Worm (Caenorhabditis elegans): ENCODE results near the gene Y62H9A.11.

Y62H9A.11 gene

ce11 chrX:11907263-11907662, at the start of gene Y62H9A.11:
Gene Y62H9A.11 (minus strand): TSS chrX:11907363.
- no peak for TF ChIP-seq nhr-237 (tag; optimal IDR thresholded peaks at IDR 0.05)
- no peak for TF ChIP-seq nhr-47 (tag; optimal IDR thresholded peaks at IDR 0.05)
- TF ChIP-seq rnt-1 (tag; optimal IDR thresholded peaks at IDR 0.05), result no peak
- no peak for TF ChIP-seq unc-30 (tag; optimal IDR thresholded peaks at IDR 0.05)
- no peak for TF ChIP-seq mab-9 (GFP tag; IDR thresholded peaks at IDR 0.05)
- TF ChIP-seq nhr-71 (tag; optimal IDR thresholded peaks at IDR 0.05), result no peak
- no peak for TF ChIP-seq elt-3 (tag; optimal IDR thresholded peaks at IDR 0.05)
- no peak for TF ChIP-seq elt-2 (tag; optimal IDR thresholded peaks at IDR 0.05)
- no peak for TF ChIP-seq ama-1 (optimal IDR thresholded peaks at IDR 0.05)
- no peak for TF ChIP-seq nhr-28 (tag; optimal IDR thresholded peaks at IDR 0.05)
- TF ChIP-seq grh-1 (GFP tag; IDR thresholded peaks at IDR 0.05), result no peak
- no peak for TF ChIP-seq blmp-1 (tag; optimal IDR thresholded peaks at IDR 0.05)
- no peak for TF ChIP-seq sup-37 (GFP tag; optimal IDR thresholded peaks at IDR 0.05)
- TF ChIP-seq irx-1 (tag; optimal IDR thresholded peaks at IDR 0.05), result no peak
- no peak for TF ChIP-seq jun-1 (tag; optimal IDR thresholded peaks at IDR 0.05)

- TF ChIP-seq xbp-1 (tag; optimal IDR thresholded peaks at IDR 0.05), result no peak
- TF ChIP-seq lin-39 (tag; optimal IDR thresholded peaks at IDR 0.05), result no peak
- TF ChIP-seq tbx-2 (tag; optimal IDR thresholded peaks at IDR 0.05), result no peak
- TF ChIP-seq nhr-71 (tag; optimal IDR thresholded peaks at IDR 0.05), result no peak
- TF ChIP-seq lin-15B (tag; optimal IDR thresholded peaks at IDR 0.05), result no peak
- no peak for TF ChIP-seq F16B12.6 (tag; optimal IDR thresholded peaks at IDR 0.05)
- TF ChIP-seq unc-98 (GFP tag; IDR thresholded peaks at IDR 0.05), result no peak
- no peak for TF ChIP-seq ets-5 (GFP tag; IDR thresholded peaks at IDR 0.05)
- no peak for TF ChIP-seq nhr-19 (GFP tag; conservative IDR thresholded peaks at IDR 0.05)
- no peak for TF ChIP-seq snpc-4 (tag; optimal IDR thresholded peaks at IDR 0.05)
- no peak for TF ChIP-seq sox-4 (tag; optimal IDR thresholded peaks at IDR 0.05)
- no peak for TF ChIP-seq nhr-77 (tag; optimal IDR thresholded peaks at IDR 0.05)
These were observed 48.0 kb upstream of the Y62H9A.11 start, which contains the start of gene T08D10.3 for ce11 chrX:11955125-11955524. Gene T08D10.3 (plus strand): TSS chrX:11955425.

ce11 chrX:11953229-11953628, 46.1 kb upstream of the Y62H9A.11 start, which contains the start of gene T08D10.4:
Gene T08D10.4 (minus strand): TSS chrX:11953329.
- no peak for TF ChIP-seq lsy-2 (tag; optimal IDR thresholded peaks at IDR 0.05)
- TF ChIP-seq aha-1 (tag; optimal IDR thresholded peaks at IDR 0.05), result no peak
- no peak for TF ChIP-seq snu-23 (GFP tag; optimal IDR thresholded peaks at IDR 0.05)
- TF ChIP-seq C16A3.4 (tag; optimal IDR thresholded peaks at IDR 0.05), result no peak
- no peak for TF ChIP-seq lin-13 (GFP tag; optimal IDR thresholded peaks at IDR 0.05)
- no peak for TF ChIP-seq nhr-77 (tag; optimal IDR thresholded peaks at IDR 0.05)
- TF ChIP-seq nhr-19 (GFP tag; conservative IDR thresholded peaks at IDR 0.05), result no peak
- TF ChIP-seq nhr-28 (tag; optimal IDR thresholded peaks at IDR 0.05), result no peak
- no peak for TF ChIP-seq zip-4 (GFP tag; optimal IDR thresholded peaks at IDR 0.05)
- TF ChIP-seq lin-14 (GFP tag; optimal IDR thresholded peaks at IDR 0.05), result no peak

- TF ChIP-seq hlh-17 (GFP tag; optimal IDR thresholded peaks at IDR 0.05; ENCODE audit: borderline replicate concordance), result no peak
- TF ChIP-seq tlp-1 (tag; optimal IDR thresholded peaks at IDR 0.05), result no peak
These were observed 45.0 kb upstream of the Y62H9A.11 start for ce11 chrX:11952129-11952528.

ce11 chrX:11948184-11948894, 41.2 kb upstream of the Y62H9A.11 start, which contains the start of gene lsd-1:
Gene lsd-1 (plus strand): TSS chrX:11948844.
- peak; percentile 29 to 56 for TF ChIP-seq lin-35 (GFP tag; optimal IDR thresholded peaks at IDR 0.05)
- TF ChIP-seq sup-37 (GFP tag; optimal IDR thresholded peaks at IDR 0.05), result no peak
- no peak for TF ChIP-seq isw-1 (GFP tag; IDR thresholded peaks at IDR 0.05)
- peak; percentile 16 for TF ChIP-seq dsc-1 (tag; optimal IDR thresholded peaks at IDR 0.05)
- no peak for TF ChIP-seq fkh-10 (GFP tag; optimal IDR thresholded peaks at IDR 0.05)
- TF ChIP-seq sptf-1 (tag; optimal IDR thresholded peaks at IDR 0.05), result no peak
- no peak for TF ChIP-seq nhr-20 (tag; optimal IDR thresholded peaks at IDR 0.05)
- TF ChIP-seq ama-1 (optimal IDR thresholded peaks at IDR 0.05), result no peak
- no peak for TF ChIP-seq zag-1 (tag; optimal IDR thresholded peaks at IDR 0.05)
- no peak for TF ChIP-seq aly-2 (tag; optimal IDR thresholded peaks at IDR 0.05)
- TF ChIP-seq C16A3.4 (tag; optimal IDR thresholded peaks at IDR 0.05), result peak; percentile 28
- TF ChIP-seq dpl-1 (GFP tag; optimal IDR thresholded peaks at IDR 0.05), result peak in 2 of 3 experiments; percentile 28 to 32
- no peak for TF ChIP-seq fkh-4 (tag; optimal IDR thresholded peaks at IDR 0.05; ENCODE audit: borderline replicate concordance)
- TF ChIP-seq xbp-1 (tag; optimal IDR thresholded peaks at IDR 0.05), result peak; percentile 10
- no peak for TF ChIP-seq nhr-28 (tag; optimal IDR thresholded peaks at IDR 0.05)
- TF ChIP-seq pag-3 (tag; optimal IDR thresholded peaks at IDR 0.05; ENCODE audit: borderline replicate concordance, insufficient read depth), result no peak

Data from whole organism, L1 larva.